Fruit fly (Drosophila melanogaster) whole organism, embryonic: ENCODE results near the gene CG15170.

ENCODE experiments used
- BEAF-32 ChIP-seq: fragments of 200-800 bp; sonication (Bioruptor generic); optimal IDR thresholded peaks from 3 replicates; lab custom pipeline; 2017; ENCODE audit warnings: missing biosample characterization, missing genetic modification characterization, mild to moderate bottlenecking, moderate library complexity, missing genetic modification reagents
- CG6254 ChIP-seq: fragments of 200-800 bp; sonication (Bioruptor generic); optimal IDR thresholded peaks from 3 replicates; lab custom pipeline; 2017; ENCODE audit warnings: mild to moderate bottlenecking, missing biosample characterization, missing genetic modification reagents, missing genetic modification characterization
- Hand ChIP-seq: fragments of 200-800 bp; sonication (Bioruptor generic); optimal IDR thresholded peaks from 2 replicates; lab custom pipeline; 2017; ENCODE audit warnings: mild to moderate bottlenecking, missing biosample characterization, missing genetic modification reagents, missing genetic modification characterization
- Nf-YC ChIP-seq: fragments of 200-800 bp; optimal IDR thresholded peaks from 3 replicates; lab custom pipeline; 2019; ENCODE audit warnings: missing biosample characterization, mild to moderate bottlenecking, missing genetic modification characterization, moderate library complexity
- PHDP ChIP-seq: fragments of 200-800 bp; sonication (Bioruptor generic); optimal IDR thresholded peaks from 3 replicates; lab custom pipeline; 2018; ENCODE audit warnings: missing biosample characterization, mild to moderate bottlenecking, missing genetic modification characterization, moderate library complexity
- ewg ChIP-seq: fragments of 200-800 bp; sonication (Bioruptor generic); optimal IDR thresholded peaks from 3 replicates; lab custom pipeline; 2017; ENCODE audit warnings: mild to moderate bottlenecking, missing biosample characterization, missing genetic modification reagents, missing genetic modification characterization
- kni ChIP-seq: fragments of 200-800 bp; sonication (Bioruptor generic); optimal IDR thresholded peaks from 3 replicates; lab custom pipeline; 2017; ENCODE audit warnings: mild to moderate bottlenecking, missing biosample characterization, missing genetic modification reagents, missing genetic modification characterization
- psq ChIP-seq: fragments of 200-800 bp; sonication (Bioruptor generic); optimal IDR thresholded peaks from 2 replicates; lab custom pipeline; 2017; ENCODE audit warnings: missing biosample characterization, missing genetic modification characterization

DNA sequence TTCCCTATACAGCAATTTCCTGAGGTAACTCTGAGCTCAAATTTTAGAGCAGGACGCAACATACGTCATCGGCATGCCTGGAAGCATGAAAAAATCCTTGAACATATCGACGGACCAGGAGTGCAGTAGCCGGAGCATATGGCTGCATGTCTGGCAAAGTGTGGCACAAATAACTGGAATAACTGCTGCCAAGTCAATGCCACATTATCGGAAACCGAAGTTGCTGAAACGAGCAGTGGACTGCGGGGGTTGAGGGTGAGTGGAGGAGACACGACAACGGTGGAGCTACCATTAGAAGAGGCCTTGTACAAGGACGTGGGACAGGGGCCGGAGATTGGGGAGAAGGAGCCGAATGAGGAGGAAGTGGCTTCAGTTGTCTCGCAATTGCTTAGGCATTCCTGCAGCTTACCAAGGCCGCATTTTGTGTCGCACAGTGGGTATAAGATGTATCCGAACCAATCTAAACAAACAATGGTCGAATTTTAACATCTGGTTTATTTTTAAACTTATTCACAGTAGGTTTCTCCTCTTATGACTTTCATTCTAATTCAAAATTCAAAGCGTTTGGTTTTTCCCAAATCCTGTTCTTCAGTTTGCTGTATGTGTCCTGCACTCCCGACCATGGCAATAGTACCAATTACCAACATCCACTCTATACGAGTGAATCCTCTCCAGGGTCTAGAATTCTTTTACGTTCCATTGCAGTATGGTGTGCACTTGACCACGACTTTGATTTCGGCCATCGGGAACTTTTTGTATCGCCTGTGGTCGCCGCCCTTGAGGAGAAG is 44.1 kb downstream of the CG15170 start, which contains the start of gene CG46304:
- no peak for TF ChIP-seq BEAF-32
- TF ChIP-seq ewg (GFP tag; lab: Kevin White, UChicago): no peak
- no peak for TF ChIP-seq CG6254 (GFP tag; lab: Kevin White, UChicago)
- TF ChIP-seq kni (GFP tag; lab: Kevin White, UChicago): no peak
- no peak for TF ChIP-seq Nf-YC (tag; lab: Kevin White, UChicago)
- TF ChIP-seq PHDP (tag; lab: Kevin White, UChicago): no peak
- no peak for TF ChIP-seq psq (GFP tag; lab: Kevin White, UChicago)
- TF ChIP-seq Hand (GFP tag; lab: Kevin White, UChicago): no peak
